Worm (Caenorhabditis elegans) whole organism, L4 larva: ENCODE measurements around the gene B0228.7.
A peak's percentile ranks its signal among the peaks of the same experiment; 100 is the strongest.

Experiments used
- F10B5.3 ChIP-seq: sonication (generic microtip); optimal IDR thresholded peaks from 2 replicates; lab custom pipeline; 2016; ENCODE audit warnings: mild to moderate bottlenecking, missing genetic modification characterization, missing compliant biosample characterization
- T20F7.1 ChIP-seq: fragments of 200-800 bp; sonication (Bioruptor generic); optimal IDR thresholded peaks from 2 replicates; lab custom pipeline; 2018; ENCODE audit warnings: mild to moderate bottlenecking, missing genetic modification characterization, missing compliant biosample characterization
- Y105C5A.15 ChIP-seq: fragments of 200-800 bp; sonication (Bioruptor generic); IDR thresholded peaks from 2 replicates; pipeline ENCODE4 v1.3.6; 2022; ENCODE audit warnings: missing genetic modification characterization, missing compliant biosample characterization
- Y48G9A.11 ChIP-seq: fragments of 200-800 bp; sonication (Bioruptor generic); IDR thresholded peaks from 2 replicates; pipeline ENCODE4 v1.3.6; 2022; ENCODE audit warnings: missing genetic modification reagents, missing genetic modification characterization, missing compliant biosample characterization
- ZK337.2 ChIP-seq: fragments of 200-800 bp; sonication (Bioruptor generic); IDR thresholded peaks from 2 replicates; pipeline ENCODE4 v1.3.6; 2022; ENCODE audit warnings: missing genetic modification reagents, missing genetic modification characterization, missing compliant biosample characterization
- ZK546.5 ChIP-seq, 2 experiments: sonication (generic microtip); optimal IDR thresholded peaks; 2 replicates each; lab custom pipeline; 2017; ENCODE audit warnings: missing biosample characterization in 2 of 2, missing genetic modification characterization in 2 of 2
- aly-2 ChIP-seq: sonication (generic microtip); optimal IDR thresholded peaks from 2 replicates; lab custom pipeline; 2018; ENCODE audit warnings: missing biosample characterization, missing genetic modification characterization
- ceh-28 ChIP-seq: fragments of 150-350 bp; optimal IDR thresholded peaks from 2 replicates; lab custom pipeline; 2014; ENCODE audit warnings: missing biosample characterization, missing genetic modification reagents, missing genetic modification characterization
- ceh-82 ChIP-seq: sonication (generic microtip); optimal IDR thresholded peaks from 2 replicates; lab custom pipeline; 2017; ENCODE audit warnings: missing biosample characterization, missing genetic modification characterization
- ctbp-1 ChIP-seq: fragments of 200-800 bp; sonication (Bioruptor generic); IDR thresholded peaks from 2 replicates; pipeline ENCODE4 v1.3.6; 2022; ENCODE audit warnings: missing genetic modification reagents, missing genetic modification characterization, missing compliant biosample characterization
- daf-12 ChIP-seq: fragments of 150-350 bp; optimal IDR thresholded peaks from 2 replicates; lab custom pipeline; 2014; ENCODE audit warnings: missing biosample characterization, missing genetic modification reagents, missing genetic modification characterization
- daf-16 ChIP-seq, 3 experiments: sonication (generic microtip); optimal IDR thresholded peaks; 2 replicates each; lab custom pipeline; 2016 to 2017; ENCODE audit warnings: missing genetic modification characterization in 3 of 3, missing genetic modification reagents in 3 of 3, mild to moderate bottlenecking in 2 of 3, missing compliant biosample characterization in 2 of 3, missing biosample characterization in 1 of 3, moderate library complexity in 1 of 3
- daf-8 ChIP-seq: fragments of 200-800 bp; sonication (Bioruptor generic); IDR thresholded peaks from 2 replicates; pipeline ENCODE4 v1.3.6; 2022; ENCODE audit warnings: missing genetic modification characterization, missing compliant biosample characterization
- dpl-1 ChIP-seq: fragments of 150-350 bp; optimal IDR thresholded peaks from 2 replicates; lab custom pipeline; 2014; ENCODE audit warnings: missing biosample characterization, missing genetic modification reagents, missing genetic modification characterization
- egl-27 ChIP-seq: sonication (generic microtip); optimal IDR thresholded peaks from 3 replicates; lab custom pipeline; 2017; ENCODE audit warnings: missing biosample characterization, missing genetic modification reagents, missing genetic modification characterization
- fkh-10 ChIP-seq: fragments of 150-350 bp; optimal IDR thresholded peaks from 2 replicates; lab custom pipeline; 2014; ENCODE audit warnings: missing biosample characterization, missing genetic modification reagents, missing genetic modification characterization
- hif-1 ChIP-seq, 2 experiments: sonication (generic microtip); optimal IDR thresholded peaks; 2 replicates each; lab custom pipeline; 2016 to 2017; ENCODE audit warnings: missing compliant biosample characterization in 2 of 2, missing genetic modification characterization in 2 of 2, missing genetic modification reagents in 2 of 2, missing genotype in 2 of 2, mild to moderate bottlenecking in 1 of 2
- lim-7 ChIP-seq: fragments of 200-800 bp; sonication (Bioruptor generic); IDR thresholded peaks from 2 replicates; pipeline ENCODE4 v1.3.6; 2022; ENCODE audit warnings: missing genetic modification characterization, missing compliant biosample characterization
- lin-38 ChIP-seq: fragments of 200-800 bp; sonication (Bioruptor generic); IDR thresholded peaks from 2 replicates; pipeline ENCODE4 v1.3.6; 2022; ENCODE audit warnings: missing genetic modification reagents, missing genetic modification characterization, missing compliant biosample characterization
- lin-39 ChIP-seq: fragments of 150-350 bp; optimal IDR thresholded peaks from 2 replicates; lab custom pipeline; 2014; ENCODE audit warnings: missing biosample characterization, missing genetic modification reagents, missing genetic modification characterization
- lir-3 ChIP-seq: sonication (generic microtip); optimal IDR thresholded peaks from 2 replicates; lab custom pipeline; 2016; ENCODE audit warnings: mild to moderate bottlenecking, missing genetic modification characterization, missing compliant biosample characterization
- lsy-2 ChIP-seq, 2 experiments: fragments of 150-350 bp in 1 of 2; sonication (generic microtip) in 1 of 2; optimal IDR thresholded peaks; 2 replicates each; lab custom pipeline; 2014 to 2017; ENCODE audit warnings: missing biosample characterization in 2 of 2, missing genetic modification characterization in 2 of 2
- madf-9 ChIP-seq: fragments of 200-800 bp; sonication (Bioruptor generic); conservative IDR thresholded peaks from 2 replicates; pipeline ENCODE4 v1.3.6; 2022; ENCODE audit warnings: missing genetic modification reagents, missing genetic modification characterization, missing compliant biosample characterization
- mdl-1 ChIP-seq, 2 experiments: fragments of 150-350 bp in 1 of 2; sonication (generic microtip) in 1 of 2; optimal IDR thresholded peaks; 2 replicates each; lab custom pipeline; 2014 to 2017; ENCODE audit warnings: missing biosample characterization in 2 of 2, missing genetic modification characterization in 2 of 2
- mxl-2 ChIP-seq: fragments of 200-800 bp; sonication (Bioruptor generic); conservative IDR thresholded peaks from 2 replicates; pipeline ENCODE4 v1.3.6; 2022; ENCODE audit warnings: missing genetic modification reagents, missing genetic modification characterization, missing compliant biosample characterization
- nhr-237 ChIP-seq: sonication (generic microtip); optimal IDR thresholded peaks from 2 replicates; lab custom pipeline; 2017; ENCODE audit warnings: missing biosample characterization, missing genetic modification characterization
- nhr-25 ChIP-seq: sonication (generic microtip); optimal IDR thresholded peaks from 2 replicates; lab custom pipeline; 2017; ENCODE audit warnings: missing genetic modification characterization, mild to moderate bottlenecking, missing compliant biosample characterization, antibody characterized with exemption, moderate library complexity, borderline replicate concordance; ENCODE audit not compliant: insufficient read depth
- nhr-28 ChIP-seq: fragments of 150-350 bp; optimal IDR thresholded peaks from 2 replicates; lab custom pipeline; 2014; ENCODE audit warnings: missing biosample characterization, missing genetic modification characterization
- nhr-42 ChIP-seq: fragments of 200-800 bp; sonication (Bioruptor generic); IDR thresholded peaks from 2 replicates; pipeline ENCODE4 v1.3.6; 2022; ENCODE audit warnings: missing genetic modification characterization, missing compliant biosample characterization
- unc-130 ChIP-seq: sonication (generic microtip); optimal IDR thresholded peaks from 2 replicates; lab custom pipeline; 2016; ENCODE audit warnings: missing genetic modification reagents, missing genetic modification characterization, missing compliant biosample characterization
- unc-62 ChIP-seq, 3 experiments: fragments of 150-350 bp in 1 of 3; sonication (generic microtip); optimal IDR thresholded peaks in 2 of 3; peaks in 1 of 3; 1 replicate in 1 of 3; 2 replicates in 2 of 3; lab custom pipeline; 2014 to 2017; ENCODE audit warnings: missing biosample characterization in 3 of 3, missing genetic modification characterization in 3 of 3, missing genetic modification reagents in 3 of 3, missing genotype in 1 of 3
- ztf-11 ChIP-seq: fragments of 150-350 bp; optimal IDR thresholded peaks from 2 replicates; lab custom pipeline; 2014; ENCODE audit warnings: missing biosample characterization, missing genetic modification characterization
- ztf-7 ChIP-seq: fragments of 150-350 bp; optimal IDR thresholded peaks from 2 replicates; lab custom pipeline; 2014; ENCODE audit warnings: missing biosample characterization, missing genetic modification characterization

B0228.7 gene

DNA sequence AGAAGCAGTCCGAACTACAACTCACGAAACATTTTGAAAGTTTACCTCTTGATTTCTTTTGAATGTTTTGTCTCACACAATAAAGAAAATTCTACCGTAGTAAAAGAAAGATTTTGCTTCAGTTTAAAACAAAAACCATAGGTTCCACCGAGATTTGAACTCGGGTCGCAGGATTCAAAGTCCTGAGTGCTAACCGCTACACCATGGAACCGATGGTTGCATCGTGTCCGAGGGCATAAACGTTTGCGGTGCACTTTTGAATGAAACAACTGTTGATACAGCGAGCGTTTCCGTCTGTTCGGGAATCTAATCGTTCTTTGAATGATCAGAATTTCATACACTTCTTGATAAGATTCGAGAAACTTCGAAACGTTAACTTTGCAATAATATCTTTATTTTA, 2.0 kb downstream of the B0228.7 start (continued):
- TF ChIP-seq egl-27, result no peak
- TF ChIP-seq ztf-7 (tag; lab: Kevin White, UChicago), result no peak
- no peak for TF ChIP-seq fkh-10 (GFP tag; lab: Kevin White, UChicago)
- TF ChIP-seq aly-2 (tag; lab: Kevin White, UChicago), result no peak

DNA sequence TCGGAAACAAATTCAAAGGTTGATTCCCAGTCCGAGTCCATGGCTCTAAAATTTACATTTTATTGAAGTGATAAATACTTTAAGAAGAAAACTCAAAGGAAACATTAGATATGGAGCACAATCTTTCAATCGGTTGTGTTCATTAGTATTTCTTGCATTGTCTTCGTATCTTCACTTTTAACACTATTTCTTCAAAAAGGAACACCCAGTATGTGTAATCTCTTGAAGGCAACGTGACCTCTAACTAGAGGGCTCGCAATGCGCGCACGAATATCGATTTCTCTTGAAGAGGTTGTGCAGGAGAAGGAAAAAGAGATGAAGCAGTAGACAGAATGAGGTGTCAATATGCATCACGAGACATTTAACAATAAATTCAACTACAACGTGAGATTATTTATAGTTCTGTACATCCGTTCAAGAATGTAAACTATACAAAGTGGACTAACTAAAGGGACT, 3.7 kb downstream of the B0228.7 start, which contains the start of the genes B0228.6 and B0228.1:
TSS of gene B0228.6 (minus strand) at position 51 of the 456 bp plus-strand sequence.
TSS of gene B0228.1 (plus strand) at position 228 of the 456 bp plus-strand sequence.
- TF ChIP-seq ceh-28 (tag; lab: Kevin White, UChicago) (no peak), mdl-1 (tag; optimal IDR thresholded peaks at IDR 0.05; lab: Kevin White, UChicago) (peak in 1 of 2 experiments; percentile 6), dpl-1 (GFP tag; lab: Kevin White, UChicago) (no peak), ctbp-1 (GFP tag; lab: Robert Waterston, UW) (0 out of 2 replicates have a peak, but pooled peaks have one; percentile 24), nhr-25 (tag; lab: Kevin White, UChicago) (no peak), nhr-28 (no peak), nhr-42 (GFP tag; lab: Robert Waterston, UW) (no peak), mxl-2 (GFP tag; lab: Robert Waterston, UW) (no peak), nhr-237 (no peak), ceh-82 (tag; lab: Kevin White, UChicago) (no peak), daf-16 (GFP tag; optimal IDR thresholded peaks at IDR 0.05; lab: Kevin White, UChicago) (no peak), daf-16 (tag; optimal IDR thresholded peaks at IDR 0.05; lab: Kevin White, UChicago) (no peak), aly-2 (tag; lab: Kevin White, UChicago) (no peak)

DNA sequence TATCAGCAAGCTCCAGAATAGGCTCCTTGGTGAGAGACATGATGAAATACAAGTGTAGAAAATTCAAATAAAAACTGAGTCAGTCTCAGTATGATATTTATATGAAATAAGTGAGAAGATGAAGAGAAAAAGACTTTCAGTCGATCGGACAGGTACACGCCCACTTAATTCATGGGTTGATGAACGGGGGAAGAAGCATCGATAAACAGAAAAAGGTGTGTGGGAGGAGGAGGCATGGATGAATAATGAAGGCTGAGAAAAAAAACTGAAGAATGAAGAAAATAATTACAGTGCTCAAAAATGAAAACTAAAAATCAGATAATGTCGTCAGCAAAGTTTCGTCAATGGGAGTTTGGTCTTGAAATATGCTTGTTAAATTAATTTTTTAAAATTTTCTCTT, 5.3 kb downstream of the B0228.7 start, which contains the start of gene trx-1:
TSS of gene trx-1 (minus strand) at position 101 of the 400 bp plus-strand sequence.
- TF ChIP-seq daf-8 (GFP tag; lab: Robert Waterston, UW) (no peak), Y105C5A.15 (no peak), daf-12 (tag; lab: Kevin White, UChicago) (no peak), lsy-2 (tag; optimal IDR thresholded peaks at IDR 0.05; lab: Kevin White, UChicago) (no peak), lim-7 (GFP tag; lab: Robert Waterston, UW) (no peak), lir-3 (no peak), unc-130 (GFP tag; lab: Kevin White, UChicago) (no peak), ZK337.2 (GFP tag; lab: Robert Waterston, UW) (no peak), lin-38 (no peak), madf-9 (GFP tag; lab: Robert Waterston, UW) (no peak), ztf-11 (tag; lab: Kevin White, UChicago) (no peak), hif-1 (tag; optimal IDR thresholded peaks at IDR 0.05; lab: Kevin White, UChicago) (no peak), T20F7.1 (no peak), F10B5.3 (tag; lab: Kevin White, UChicago) (no peak), ZK546.5 (tag; optimal IDR thresholded peaks at IDR 0.05; lab: Kevin White, UChicago) (no peak)

DNA sequence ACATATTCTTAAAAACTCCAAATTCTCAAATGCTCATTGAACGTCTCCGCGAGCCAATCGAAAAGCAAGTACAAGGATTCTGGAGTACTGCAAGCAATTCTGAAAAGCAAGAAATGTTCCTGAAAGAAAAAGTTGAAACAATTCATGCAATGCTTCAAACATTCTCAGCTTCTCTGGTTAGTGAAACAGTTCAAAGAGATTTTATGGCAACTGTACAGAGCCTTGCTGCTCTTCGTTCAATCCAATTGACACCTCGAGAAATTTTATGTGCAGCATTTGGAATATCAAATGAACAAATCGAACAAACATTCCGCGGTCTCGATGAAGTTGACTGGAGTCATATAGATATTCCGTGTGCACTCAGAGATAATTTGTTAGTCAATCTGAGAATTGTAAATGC, 22.1 kb downstream of the B0228.7 start:
- TF ChIP-seq lin-39 (tag; lab: Kevin White, UChicago) (no peak), fkh-10 (GFP tag; lab: Kevin White, UChicago) (no peak), ctbp-1 (GFP tag; lab: Robert Waterston, UW) (no peak), unc-62 (GFP tag; optimal IDR thresholded peaks at IDR 0.05 in 1 of 2; lab: Kevin White, UChicago) (peak in 1 of 2 experiments; percentile 95), unc-62 (tag; optimal IDR thresholded peaks at IDR 0.05; lab: Kevin White, UChicago) (no peak), Y48G9A.11 (GFP tag; lab: Robert Waterston, UW) (no peak)
